Fruit fly (Drosophila melanogaster): ENCODE data around the gene Nepl3.

DNA sequence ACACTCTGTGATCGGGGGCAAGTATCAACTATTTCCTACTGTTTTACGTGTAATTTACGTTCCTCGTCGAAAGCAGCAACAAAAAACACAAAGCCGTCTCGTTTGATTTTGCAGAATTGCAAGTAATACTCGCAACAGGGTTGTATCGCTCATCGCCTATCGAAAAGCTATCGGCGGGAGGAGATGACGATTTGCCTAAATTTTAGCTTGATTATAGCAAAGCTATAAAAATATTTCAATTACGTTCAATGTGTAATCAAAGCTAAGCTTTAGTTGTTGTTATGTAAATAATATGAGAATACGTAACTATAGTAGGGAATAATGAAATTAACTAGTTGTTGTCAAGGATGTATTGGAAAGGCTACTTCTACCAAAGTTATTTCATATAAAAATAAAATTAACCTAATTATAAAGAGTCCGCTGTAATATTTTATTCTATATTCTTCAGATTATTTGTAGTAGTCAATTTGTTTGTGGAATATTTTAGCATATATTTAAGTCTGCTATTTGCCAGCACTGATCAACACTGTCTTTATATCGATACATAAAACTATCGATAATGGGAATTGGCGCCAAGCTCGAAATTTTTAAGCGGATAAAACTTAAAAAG, 1.7 kb upstream of the Nepl3 start, which contains the start of gene Rpn11:
- TF ChIP-seq CG34367 (tag; optimal IDR thresholded peaks at IDR 0.05) (peak; percentile 43), Pif1B (GFP tag; optimal IDR thresholded peaks at IDR 0.05) (no peak), EcR (GFP tag; optimal IDR thresholded peaks at IDR 0.05) (no peak), D1 (tag; optimal IDR thresholded peaks at IDR 0.05) (no peak), CG15710 (tag; optimal IDR thresholded peaks at IDR 0.05) (peak; percentile 52), CG13204 (GFP tag; optimal IDR thresholded peaks at IDR 0.05) (no peak), fd96Ca (GFP tag; IDR thresholded peaks at IDR 0.05) (no peak)
